Fruit fly (Drosophila melanogaster): ENCODE results near the gene CG9503.

The CG9503 gene

dm6 chrX:14947399-14947798, 24.1 kb upstream of the CG9503 start:
- TF ChIP-seq lola (GFP tag; optimal IDR thresholded peaks at IDR 0.05): no peak
- TF ChIP-seq Abd-B (GFP tag; optimal IDR thresholded peaks at IDR 0.05): no peak
- TF ChIP-seq foxo (GFP tag; optimal IDR thresholded peaks at IDR 0.05): peak in 1 of 2 experiments; percentile 3
- no peak for TF ChIP-seq Jra (GFP tag; optimal IDR thresholded peaks at IDR 0.05)
- peak; percentile 50 for TF ChIP-seq CrebA (GFP tag; optimal IDR thresholded peaks at IDR 0.05; ENCODE audit: borderline replicate concordance)
- TF ChIP-seq Sp1 (GFP tag; optimal IDR thresholded peaks at IDR 0.05): peak; percentile 51
- peak; percentile 95 for TF ChIP-seq Hnf4 (GFP tag; optimal IDR thresholded peaks at IDR 0.05)
- peak; percentile 76 for TF ChIP-seq Dfd (GFP tag; optimal IDR thresholded peaks at IDR 0.05)
- TF ChIP-seq rgr (GFP tag; optimal IDR thresholded peaks at IDR 0.05): peak; percentile 41
- TF ChIP-seq CG9705 (GFP tag; optimal IDR thresholded peaks at IDR 0.05): peak; percentile 9

dm6 chrX:14946522-14946921, 23.2 kb upstream of the CG9503 start:
- TF ChIP-seq brk (GFP tag; optimal IDR thresholded peaks at IDR 0.05) (no peak), dl (GFP tag; optimal IDR thresholded peaks at IDR 0.05; ENCODE audit: insufficient read depth in 1 of 2, partially characterized antibody in 2 of 2) (peak in 1 of 2 experiments; percentile 53), Rel (GFP tag; optimal IDR thresholded peaks at IDR 0.05) (no peak), Rel (tag; optimal IDR thresholded peaks at IDR 0.05) (peak; percentile 13)

dm6 chrX:14936250-14936649, 13.0 kb upstream of the CG9503 start:
- no peak for TF ChIP-seq Rel (GFP tag; optimal IDR thresholded peaks at IDR 0.05)
- peak; percentile 10 for TF ChIP-seq Rel (tag; optimal IDR thresholded peaks at IDR 0.05)
- TF ChIP-seq br (GFP tag; optimal IDR thresholded peaks at IDR 0.05): no peak
- TF ChIP-seq Sp1 (GFP tag; optimal IDR thresholded peaks at IDR 0.05): peak; percentile 32
- TF ChIP-seq Hnf4 (GFP tag; optimal IDR thresholded peaks at IDR 0.05): peak; percentile 45
- no peak for TF ChIP-seq Myc (optimal IDR thresholded peaks at IDR 0.05)
- TF ChIP-seq fru (GFP tag; optimal IDR thresholded peaks at IDR 0.05): peak; percentile 3
- peak; percentile 13 for TF ChIP-seq rgr (GFP tag; optimal IDR thresholded peaks at IDR 0.05)
- TF ChIP-seq CrebA (GFP tag; optimal IDR thresholded peaks at IDR 0.05; ENCODE audit: borderline replicate concordance): peak; percentile 40

dm6 chrX:14931296-14931695, 8.0 kb upstream of the CG9503 start:
- TF ChIP-seq Mio (GFP tag; optimal IDR thresholded peaks at IDR 0.05) (no peak), dsf (GFP tag; optimal IDR thresholded peaks at IDR 0.05; ENCODE audit: borderline replicate concordance) (no peak), CG32264 (GFP tag; optimal IDR thresholded peaks at IDR 0.05) (no peak), foxo (GFP tag; optimal IDR thresholded peaks at IDR 0.05) (no peak), dl (GFP tag; optimal IDR thresholded peaks at IDR 0.05; ENCODE audit: insufficient read depth in 1 of 2, partially characterized antibody in 2 of 2) (no peak), tai (GFP tag; optimal IDR thresholded peaks at IDR 0.05) (no peak), HLH106 (tag; optimal IDR thresholded peaks at IDR 0.05) (no peak), usp (GFP tag; optimal IDR thresholded peaks at IDR 0.05) (no peak), Sp1 (GFP tag; optimal IDR thresholded peaks at IDR 0.05) (no peak), jim (GFP tag; optimal IDR thresholded peaks at IDR 0.05) (no peak), Abd-B (GFP tag; optimal IDR thresholded peaks at IDR 0.05) (no peak), Jra (GFP tag; optimal IDR thresholded peaks at IDR 0.05) (no peak), rgr (GFP tag; optimal IDR thresholded peaks at IDR 0.05) (no peak), woc (GFP tag; optimal IDR thresholded peaks at IDR 0.05) (no peak), CG9705 (GFP tag; optimal IDR thresholded peaks at IDR 0.05) (no peak), pan (optimal IDR thresholded peaks at IDR 0.05) (no peak), psq (GFP tag; optimal IDR thresholded peaks at IDR 0.05) (no peak)

dm6 chrX:14929813-14930212, 6.5 kb upstream of the CG9503 start:
- no peak for TF ChIP-seq Mio (GFP tag; optimal IDR thresholded peaks at IDR 0.05)
- TF ChIP-seq Sp1 (GFP tag; optimal IDR thresholded peaks at IDR 0.05): no peak
- no peak for TF ChIP-seq psq (GFP tag; optimal IDR thresholded peaks at IDR 0.05)
- TF ChIP-seq sage (GFP tag; optimal IDR thresholded peaks at IDR 0.05): no peak
- TF ChIP-seq Dif (GFP tag; optimal IDR thresholded peaks at IDR 0.05; ENCODE audit: partially characterized antibody): no peak
- TF ChIP-seq Hr78 (GFP tag; optimal IDR thresholded peaks at IDR 0.05): no peak
- TF ChIP-seq ey (GFP tag; optimal IDR thresholded peaks at IDR 0.05): no peak
- TF ChIP-seq CG9705 (GFP tag; optimal IDR thresholded peaks at IDR 0.05): no peak
- TF ChIP-seq Hr83 (GFP tag; optimal IDR thresholded peaks at IDR 0.05; ENCODE audit: poor library complexity, severe bottlenecking): no peak
